Worm (Caenorhabditis elegans): ENCODE measurements around the gene fbxb-40.

Gene fbxb-40

DNA sequence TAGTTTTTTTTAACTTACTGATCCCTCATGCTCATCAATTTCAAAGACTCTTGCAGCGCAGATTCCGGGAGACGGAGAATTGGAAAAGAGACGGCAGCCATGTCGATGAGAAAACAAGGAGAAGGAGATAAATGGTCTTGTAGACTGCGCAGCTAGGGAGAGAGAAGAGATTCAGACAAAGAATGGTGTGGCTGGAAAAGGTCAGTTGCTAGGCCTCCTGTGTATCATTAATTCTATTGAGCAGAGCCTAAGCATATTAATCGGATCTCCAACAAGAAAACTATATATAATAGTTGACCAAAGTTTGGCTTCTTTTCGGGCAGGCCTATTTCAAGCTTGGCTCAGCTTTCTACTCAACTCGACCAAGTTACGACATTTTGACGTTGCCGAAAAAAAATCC is 50.3 kb downstream of the fbxb-40 start, which contains the start of gene fbxb-29:
Gene fbxb-29 (minus strand): TSS at position 101 of the 400 bp plus-strand sequence.
- TF ChIP-seq sdc-2 (tag; optimal IDR thresholded peaks at IDR 0.05) (no peak), fkh-10 (GFP tag; optimal IDR thresholded peaks at IDR 0.05) (no peak), madf-2 (tag; optimal IDR thresholded peaks at IDR 0.05) (no peak), hlh-6 (tag; optimal IDR thresholded peaks at IDR 0.05) (no peak), pha-2 (tag; optimal IDR thresholded peaks at IDR 0.05) (no peak), dmd-4 (tag; optimal IDR thresholded peaks at IDR 0.05; ENCODE audit: borderline replicate concordance) (no peak)

Measured in whole organism, late embryonic.